Fruit fly (Drosophila melanogaster): ENCODE data around the gene Mco4.

Gene Mco4

DNA sequence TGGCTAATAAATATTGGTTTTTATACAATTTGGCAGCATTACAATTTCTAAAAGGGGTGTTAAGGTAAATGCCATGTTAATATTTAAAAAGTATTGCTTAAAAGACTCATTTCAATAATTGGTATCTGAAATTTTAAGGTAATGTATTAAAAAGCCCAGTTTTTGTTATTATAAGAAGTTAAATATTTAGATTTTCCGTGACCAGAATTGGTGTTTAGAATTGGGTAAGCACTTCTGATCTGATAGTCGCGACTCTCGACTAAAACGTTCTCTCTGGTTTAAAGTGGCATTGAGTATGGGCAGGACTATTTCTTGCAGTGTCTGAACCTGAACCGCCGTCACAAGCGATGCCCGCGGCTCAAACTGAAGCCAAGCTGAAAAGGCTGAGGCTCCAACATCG is 39.5 kb downstream of the Mco4 start (continued):
- TF ChIP-seq OdsH (GFP tag; optimal IDR thresholded peaks at IDR 0.05) (peak; percentile 63), CG8319 (GFP tag; optimal IDR thresholded peaks at IDR 0.05) (no peak), Ets21C (GFP tag; optimal IDR thresholded peaks at IDR 0.05) (peak; percentile 11), Eip93F (GFP tag; optimal IDR thresholded peaks at IDR 0.05) (no peak), CG31627 (GFP tag; optimal IDR thresholded peaks at IDR 0.05) (peak; percentile 30), CG1621 (tag; optimal IDR thresholded peaks at IDR 0.05) (no peak), topi (GFP tag; optimal IDR thresholded peaks at IDR 0.05) (peak; percentile 51), Eip78C (GFP tag) (peak; percentile 58), CG7368 (GFP tag; optimal IDR thresholded peaks at IDR 0.05) (no peak), CG10669 (GFP tag; optimal IDR thresholded peaks at IDR 0.05) (peak; percentile 33), CG34406 (GFP tag; optimal IDR thresholded peaks at IDR 0.05) (peak; percentile 13), CG8632 (GFP tag; optimal IDR thresholded peaks at IDR 0.05) (no peak)

DNA sequence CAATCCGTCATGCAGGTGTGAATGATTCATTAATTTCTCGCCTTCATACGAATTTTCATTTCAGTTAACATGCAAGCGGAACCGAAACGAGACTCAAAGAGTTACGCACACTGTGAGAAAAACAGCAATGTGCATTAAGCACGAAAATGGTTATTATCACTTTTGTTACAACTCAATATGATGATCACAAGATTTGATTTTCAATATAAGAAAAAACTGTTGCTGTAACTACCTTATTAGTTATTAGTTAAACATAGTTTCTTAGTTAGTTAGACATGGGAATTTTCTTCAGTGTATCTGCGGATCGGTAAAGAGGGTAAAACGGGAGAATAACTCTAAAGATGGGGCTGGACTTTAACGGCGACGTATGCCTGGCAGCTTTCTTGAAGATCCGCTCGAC is 41.1 kb downstream of the Mco4 start:
- TF ChIP-seq fd59A (GFP tag; optimal IDR thresholded peaks at IDR 0.05) (peak; percentile 34), net (GFP tag; optimal IDR thresholded peaks at IDR 0.05) (no peak), Smox (GFP tag; optimal IDR thresholded peaks at IDR 0.05) (peak; percentile 68), CG3919 (GFP tag; optimal IDR thresholded peaks at IDR 0.05) (peak; percentile 41), fd85E (GFP tag; optimal IDR thresholded peaks at IDR 0.05) (no peak), Sox102F (GFP tag; optimal IDR thresholded peaks at IDR 0.05) (peak; percentile 71), CG6163 (GFP tag; IDR thresholded peaks at IDR 0.05) (peak; percentile 57; the same call in 2 of the 3 replicates), CG11902 (GFP tag; optimal IDR thresholded peaks at IDR 0.05) (no peak), dac (GFP tag; optimal IDR thresholded peaks at IDR 0.05) (no peak), CG8632 (GFP tag; optimal IDR thresholded peaks at IDR 0.05) (peak; percentile 32), Gug (GFP tag; IDR thresholded peaks at IDR 0.05) (no peak), CG8319 (GFP tag; optimal IDR thresholded peaks at IDR 0.05) (no peak), Eip78C (GFP tag) (peak; percentile 84), CG10669 (GFP tag; optimal IDR thresholded peaks at IDR 0.05) (peak; percentile 42), esn (GFP tag; optimal IDR thresholded peaks at IDR 0.05) (peak; percentile 74), cyc (GFP tag; optimal IDR thresholded peaks at IDR 0.05) (peak; percentile 54), topi (GFP tag; optimal IDR thresholded peaks at IDR 0.05) (peak; percentile 73), CG15336 (GFP tag; IDR thresholded peaks at IDR 0.05) (no peak), Eip75B (GFP tag; optimal IDR thresholded peaks at IDR 0.05) (peak; percentile 42), OdsH (GFP tag; optimal IDR thresholded peaks at IDR 0.05) (peak; percentile 71), CG11294 (GFP tag; IDR thresholded peaks at IDR 0.05) (no peak), achi (GFP tag; optimal IDR thresholded peaks at IDR 0.05) (peak; percentile 42), CG7368 (GFP tag; optimal IDR thresholded peaks at IDR 0.05) (no peak), CG16779 (tag; optimal IDR thresholded peaks at IDR 0.05) (no peak), Hr38 (GFP tag; optimal IDR thresholded peaks at IDR 0.05) (no peak), CG8119 (GFP tag; IDR thresholded peaks at IDR 0.05) (no peak), ss (GFP tag; optimal IDR thresholded peaks at IDR 0.05) (peak; percentile 47 to 55), CG31627 (GFP tag; optimal IDR thresholded peaks at IDR 0.05) (peak; percentile 60), Hr4 (GFP tag; optimal IDR thresholded peaks at IDR 0.05) (no peak), CG32006 (GFP tag; optimal IDR thresholded peaks at IDR 0.05) (no peak), eg (GFP tag; IDR thresholded peaks at IDR 0.05) (no peak), vri (GFP tag; optimal IDR thresholded peaks at IDR 0.05) (peak; percentile 50), CG4318 (GFP tag; optimal IDR thresholded peaks at IDR 0.05) (no peak), dsx (GFP tag; optimal IDR thresholded peaks at IDR 0.05; ENCODE audit: poor library complexity, severe bottlenecking) (peak; percentile 56), CG6854 (GFP tag; optimal IDR thresholded peaks at IDR 0.05) (peak; percentile 21), Hr39 (GFP tag; optimal IDR thresholded peaks at IDR 0.05) (peak; percentile 72), Sox15 (GFP tag; optimal IDR thresholded peaks at IDR 0.05) (no peak), Blimp-1 (GFP tag; optimal IDR thresholded peaks at IDR 0.05) (peak; percentile 29), Sox14 (GFP tag; optimal IDR thresholded peaks at IDR 0.05) (peak; percentile 52), fkh (GFP tag; optimal IDR thresholded peaks at IDR 0.05) (no peak), CG11762 (GFP tag; optimal IDR thresholded peaks at IDR 0.05; ENCODE audit: insufficient read depth) (no peak), svp (GFP tag) (peak; percentile 88), salr (GFP tag; optimal IDR thresholded peaks at IDR 0.05) (peak in 1 of 2 experiments; percentile 8), lz (GFP tag; optimal IDR thresholded peaks at IDR 0.05) (peak; percentile 66), CG9139 (GFP tag; optimal IDR thresholded peaks at IDR 0.05) (no peak), Eip93F (GFP tag; optimal IDR thresholded peaks at IDR 0.05) (no peak)
